Fruit fly (Drosophila melanogaster): ENCODE data around the gene Prps.

- TF ChIP-seq CG8478 (optimal IDR thresholded peaks at IDR 0.05) = no peak
- TF ChIP-seq CTCF (optimal IDR thresholded peaks at IDR 0.05) = no peak
Observed at dm6 chr3L:9718929-9719328, 22.4 kb upstream of the Prps start, which contains the start of the genes CG18178 and CG14174.
